Fruit fly (Drosophila melanogaster) whole organism, prepupa: ENCODE measurements around the gene ZnT77C.

Experiments used
- CG10631 ChIP-seq: fragments of 200-800 bp; sonication (Bioruptor generic); optimal IDR thresholded peaks from 2 replicates; lab custom pipeline; 2016; ENCODE audit warnings: missing biosample characterization, missing genetic modification characterization
- CG10669 ChIP-seq: fragments of 200-800 bp; sonication (Bioruptor generic); optimal IDR thresholded peaks from 3 replicates; lab custom pipeline; 2018; ENCODE audit warnings: missing biosample characterization, mild to moderate bottlenecking, missing genetic modification characterization, moderate library complexity
- CG11294 ChIP-seq: fragments of 200-800 bp; sonication (Bioruptor generic); IDR thresholded peaks from 2 replicates; pipeline ENCODE4 v1.3.6; 2022; ENCODE audit warnings: missing biosample characterization, missing genetic modification characterization
- CG11762 ChIP-seq: fragments of 200-800 bp; sonication (Bioruptor generic); optimal IDR thresholded peaks from 3 replicates; lab custom pipeline; 2016; ENCODE audit warnings: missing biosample characterization, missing genetic modification characterization; ENCODE audit not compliant: insufficient read depth
- CG11902 ChIP-seq: fragments of 200-800 bp; sonication (Bioruptor generic); optimal IDR thresholded peaks from 3 replicates; lab custom pipeline; 2016; ENCODE audit warnings: missing biosample characterization, missing genetic modification characterization
- CG15336 ChIP-seq: fragments of 200-800 bp; sonication (Bioruptor generic); IDR thresholded peaks from 2 replicates; pipeline ENCODE4 v1.3.6; 2022; ENCODE audit warnings: missing biosample characterization, missing genetic modification characterization
- CG1621 ChIP-seq: fragments of 200-800 bp; sonication (Bioruptor generic); optimal IDR thresholded peaks from 3 replicates; lab custom pipeline; 2018; ENCODE audit warnings: missing biosample characterization, mild to moderate bottlenecking, missing genetic modification characterization
- CG3032 ChIP-seq: fragments of 200-800 bp; optimal IDR thresholded peaks from 2 replicates; lab custom pipeline; 2019; ENCODE audit warnings: missing biosample characterization, mild to moderate bottlenecking, missing genetic modification characterization, moderate library complexity
- CG31627 ChIP-seq: fragments of 200-800 bp; sonication (Bioruptor generic); optimal IDR thresholded peaks from 3 replicates; lab custom pipeline; 2016; ENCODE audit warnings: missing biosample characterization, missing genetic modification characterization
- CG32006 ChIP-seq: fragments of 200-800 bp; sonication (Bioruptor generic); optimal IDR thresholded peaks from 3 replicates; lab custom pipeline; 2017; ENCODE audit warnings: missing biosample characterization, mild to moderate bottlenecking, missing genetic modification characterization
- CG34406 ChIP-seq: fragments of 200-800 bp; sonication (Bioruptor generic); optimal IDR thresholded peaks from 3 replicates; lab custom pipeline; 2016; ENCODE audit warnings: missing biosample characterization, missing genetic modification characterization
- CG3919 ChIP-seq: fragments of 200-800 bp; sonication (Bioruptor generic); optimal IDR thresholded peaks from 3 replicates; lab custom pipeline; 2016; ENCODE audit warnings: missing biosample characterization, missing genetic modification characterization
- CG4318 ChIP-seq: fragments of 200-800 bp; sonication (Bioruptor generic); optimal IDR thresholded peaks from 3 replicates; lab custom pipeline; 2017; ENCODE audit warnings: missing biosample characterization, mild to moderate bottlenecking, missing genetic modification characterization
- CG6163 ChIP-seq: fragments of 200-800 bp; sonication (Bioruptor generic); IDR thresholded peaks from 3 replicates; pipeline ENCODE4 v1.3.6; 2022; ENCODE audit warnings: missing biosample characterization, missing genetic modification characterization
- CG6276 ChIP-seq: fragments of 200-800 bp; sonication (Bioruptor generic); optimal IDR thresholded peaks from 2 replicates; lab custom pipeline; 2017; ENCODE audit warnings: missing biosample characterization, mild to moderate bottlenecking, missing genetic modification characterization
- CG6792 ChIP-seq: fragments of 200-800 bp; sonication (Bioruptor generic); optimal IDR thresholded peaks from 3 replicates; lab custom pipeline; 2016; ENCODE audit warnings: missing biosample characterization, missing genetic modification characterization
- CG6854 ChIP-seq: fragments of 200-800 bp; sonication (Bioruptor generic); optimal IDR thresholded peaks from 2 replicates; lab custom pipeline; 2017; ENCODE audit warnings: missing biosample characterization, mild to moderate bottlenecking, missing genetic modification characterization
- CG7368 ChIP-seq: fragments of 200-800 bp; sonication (Bioruptor generic); optimal IDR thresholded peaks from 3 replicates; lab custom pipeline; 2016; ENCODE audit warnings: missing biosample characterization, missing genetic modification characterization
- CG8319 ChIP-seq: fragments of 200-800 bp; sonication (Bioruptor generic); optimal IDR thresholded peaks from 3 replicates; lab custom pipeline; 2016; ENCODE audit warnings: missing biosample characterization, missing genetic modification characterization
- CG9139 ChIP-seq: fragments of 200-800 bp; sonication (Bioruptor generic); optimal IDR thresholded peaks from 3 replicates; lab custom pipeline; 2017; ENCODE audit warnings: missing biosample characterization, mild to moderate bottlenecking, missing genetic modification characterization
- Eip75B ChIP-seq: fragments of 200-800 bp; sonication (Bioruptor generic); optimal IDR thresholded peaks from 3 replicates; lab custom pipeline; 2016; ENCODE audit warnings: missing biosample characterization, missing genetic modification characterization
- Eip78C ChIP-seq: fragments of 200-800 bp; sonication (Bioruptor generic); peaks from one replicate; lab custom pipeline; 2016; ENCODE audit warnings: missing biosample characterization, missing genetic modification characterization
- Eip93F ChIP-seq: fragments of 200-800 bp; sonication (Bioruptor generic); optimal IDR thresholded peaks from 2 replicates; lab custom pipeline; 2016; ENCODE audit warnings: missing biosample characterization, mild to moderate bottlenecking, missing genetic modification characterization
- Ets21C ChIP-seq: fragments of 200-800 bp; sonication (Bioruptor generic); optimal IDR thresholded peaks from 3 replicates; lab custom pipeline; 2016; ENCODE audit warnings: missing biosample characterization, missing genetic modification characterization
- Ets96B ChIP-seq: fragments of 200-800 bp; optimal IDR thresholded peaks from 2 replicates; lab custom pipeline; 2019; ENCODE audit warnings: missing biosample characterization, mild to moderate bottlenecking, missing genetic modification characterization, moderate library complexity
- Hr39 ChIP-seq: fragments of 200-800 bp; sonication (Bioruptor generic); optimal IDR thresholded peaks from 2 replicates; lab custom pipeline; 2016; ENCODE audit warnings: missing biosample characterization, missing genetic modification characterization
- Hr4 ChIP-seq: fragments of 200-800 bp; sonication (Bioruptor generic); optimal IDR thresholded peaks from 3 replicates; lab custom pipeline; 2016; ENCODE audit warnings: missing biosample characterization, missing genetic modification characterization
- Lpt ChIP-seq: fragments of 200-800 bp; sonication (Bioruptor generic); optimal IDR thresholded peaks from 3 replicates; lab custom pipeline; 2016; ENCODE audit warnings: missing biosample characterization, missing genetic modification characterization
- Met ChIP-seq: fragments of 200-800 bp; sonication (Bioruptor generic); optimal IDR thresholded peaks from 3 replicates; lab custom pipeline; 2016; ENCODE audit warnings: missing biosample characterization, missing genetic modification characterization
- OdsH ChIP-seq: fragments of 200-800 bp; sonication (Bioruptor generic); optimal IDR thresholded peaks from 3 replicates; lab custom pipeline; 2016; ENCODE audit warnings: missing biosample characterization, missing genetic modification characterization
- Smox ChIP-seq: fragments of 200-800 bp; sonication (Bioruptor generic); optimal IDR thresholded peaks from 3 replicates; lab custom pipeline; 2016; ENCODE audit warnings: missing biosample characterization, missing genetic modification characterization
- Sox102F ChIP-seq: fragments of 200-800 bp; sonication (Bioruptor generic); optimal IDR thresholded peaks from 2 replicates; lab custom pipeline; 2016; ENCODE audit warnings: missing biosample characterization, mild to moderate bottlenecking, missing genetic modification characterization
- Sox15 ChIP-seq: fragments of 200-800 bp; sonication (Bioruptor generic); optimal IDR thresholded peaks from 3 replicates; lab custom pipeline; 2016; ENCODE audit warnings: missing biosample characterization, missing genetic modification characterization
- acj6 ChIP-seq: fragments of 200-800 bp; sonication (Bioruptor generic); optimal IDR thresholded peaks from 3 replicates; lab custom pipeline; 2016; ENCODE audit warnings: missing biosample characterization, missing genetic modification characterization
- dac ChIP-seq: fragments of 200-800 bp; sonication (Bioruptor generic); optimal IDR thresholded peaks from 2 replicates; lab custom pipeline; 2017; ENCODE audit warnings: missing biosample characterization, mild to moderate bottlenecking, missing genetic modification characterization
- dsx ChIP-seq: fragments of 200-800 bp; optimal IDR thresholded peaks from 3 replicates; lab custom pipeline; 2019; ENCODE audit warnings: missing biosample characterization, mild to moderate bottlenecking, missing genetic modification characterization, moderate library complexity; ENCODE audit not compliant: poor library complexity, severe bottlenecking
- eg ChIP-seq: fragments of 200-800 bp; sonication (Bioruptor generic); IDR thresholded peaks from 3 replicates; pipeline ENCODE4 v1.3.6; 2022; ENCODE audit warnings: missing biosample characterization, missing genetic modification characterization
- esn ChIP-seq: fragments of 200-800 bp; sonication (Bioruptor generic); optimal IDR thresholded peaks from 2 replicates; lab custom pipeline; 2016; ENCODE audit warnings: missing biosample characterization, mild to moderate bottlenecking, missing genetic modification characterization, moderate library complexity
- fd59A ChIP-seq: fragments of 200-800 bp; sonication (Bioruptor generic); optimal IDR thresholded peaks from 2 replicates; lab custom pipeline; 2017; ENCODE audit warnings: missing biosample characterization, mild to moderate bottlenecking, missing genetic modification characterization, missing genetic modification reagents
- fd85E ChIP-seq: fragments of 200-800 bp; sonication (Bioruptor generic); optimal IDR thresholded peaks from 3 replicates; lab custom pipeline; 2016; ENCODE audit warnings: missing biosample characterization, missing genetic modification characterization
- lz ChIP-seq: fragments of 200-800 bp; sonication (Bioruptor generic); optimal IDR thresholded peaks from 3 replicates; lab custom pipeline; 2016; ENCODE audit warnings: missing biosample characterization, missing genetic modification characterization
- net ChIP-seq: fragments of 200-800 bp; sonication (Bioruptor generic); optimal IDR thresholded peaks from 3 replicates; lab custom pipeline; 2016; ENCODE audit warnings: missing biosample characterization, missing genetic modification characterization
- pdm3 ChIP-seq: fragments of 200-800 bp; sonication (Bioruptor generic); optimal IDR thresholded peaks from 3 replicates; lab custom pipeline; 2016; ENCODE audit warnings: missing biosample characterization, missing genetic modification characterization
- salr ChIP-seq, 2 experiments: fragments of 200-800 bp; sonication (Bioruptor generic); optimal IDR thresholded peaks; 3 replicates each; lab custom pipeline; 2016 to 2018; ENCODE audit warnings: missing biosample characterization in 2 of 2, missing genetic modification characterization in 2 of 2, mild to moderate bottlenecking in 1 of 2
- ss ChIP-seq, 2 experiments: fragments of 200-800 bp; sonication (Bioruptor generic); optimal IDR thresholded peaks; 2 replicates in 1 of 2; 3 replicates in 1 of 2; lab custom pipeline; 2017 to 2018; ENCODE audit warnings: mild to moderate bottlenecking in 2 of 2, missing biosample characterization in 2 of 2, missing genetic modification characterization in 2 of 2, moderate library complexity in 1 of 2
- topi ChIP-seq: fragments of 200-800 bp; sonication (Bioruptor generic); optimal IDR thresholded peaks from 3 replicates; lab custom pipeline; 2016; ENCODE audit warnings: missing biosample characterization, missing genetic modification characterization

The ZnT77C gene

dm6 chr3L:20517897-20518804 is 23.4 kb upstream of the ZnT77C start (continued):
- peak; percentile 48 for TF ChIP-seq lz (GFP tag; lab: Kevin White, UChicago)
- peak; percentile 47 for TF ChIP-seq CG1621 (tag; lab: Kevin White, UChicago)
- no peak for TF ChIP-seq CG11294 (GFP tag; lab: Robert Waterston, UW)
- TF ChIP-seq CG7368 (GFP tag; lab: Kevin White, UChicago), result peak; percentile 20
- no peak for TF ChIP-seq Ets21C
- TF ChIP-seq OdsH (GFP tag; lab: Kevin White, UChicago), result peak; percentile 5
- TF ChIP-seq dsx (GFP tag; lab: Kevin White, UChicago), result peak; percentile 59
- peak; percentile 41 for TF ChIP-seq CG6276 (GFP tag; lab: Kevin White, UChicago)

- TF ChIP-seq CG11294 (GFP tag; lab: Robert Waterston, UW) (no peak), CG10669 (GFP tag; lab: Kevin White, UChicago) (no peak), CG8319 (GFP tag; lab: Kevin White, UChicago) (no peak), CG15336 (GFP tag; lab: Robert Waterston, UW) (no peak), Eip78C (no peak), fd85E (GFP tag; lab: Kevin White, UChicago) (no peak), CG32006 (GFP tag; lab: Kevin White, UChicago) (no peak), CG11902 (GFP tag; lab: Kevin White, UChicago) (no peak), esn (GFP tag; lab: Kevin White, UChicago) (no peak), Hr39 (GFP tag; lab: Kevin White, UChicago) (no peak), pdm3 (GFP tag; lab: Kevin White, UChicago) (no peak), CG6854 (GFP tag; lab: Kevin White, UChicago) (no peak), CG10631 (GFP tag; lab: Kevin White, UChicago) (peak; percentile 33), fd59A (no peak), Sox15 (GFP tag; lab: Kevin White, UChicago) (no peak), salr (GFP tag; optimal IDR thresholded peaks at IDR 0.05; lab: Kevin White, UChicago) (no peak), CG6276 (GFP tag; lab: Kevin White, UChicago) (no peak), Smox (GFP tag; lab: Kevin White, UChicago) (no peak), dsx (GFP tag; lab: Kevin White, UChicago) (no peak), topi (GFP tag; lab: Kevin White, UChicago) (no peak), CG4318 (GFP tag; lab: Kevin White, UChicago) (no peak), acj6 (no peak), net (peak; percentile 23), CG34406 (GFP tag; lab: Kevin White, UChicago) (no peak), CG9139 (GFP tag; lab: Kevin White, UChicago) (no peak), CG31627 (GFP tag; lab: Kevin White, UChicago) (no peak), Ets96B (no peak), Hr4 (GFP tag; lab: Kevin White, UChicago) (no peak), CG3032 (tag; lab: Kevin White, UChicago) (no peak), Ets21C (no peak), ss (GFP tag; optimal IDR thresholded peaks at IDR 0.05; lab: Kevin White, UChicago) (no peak), Sox102F (GFP tag; lab: Kevin White, UChicago) (no peak), CG1621 (tag; lab: Kevin White, UChicago) (no peak), Lpt (GFP tag; lab: Kevin White, UChicago) (no peak), CG3919 (GFP tag; lab: Kevin White, UChicago) (no peak), CG11762 (no peak), Eip93F (GFP tag; lab: Kevin White, UChicago) (peak; percentile 72), CG6792 (no peak), Met (GFP tag; lab: Kevin White, UChicago) (no peak), eg (GFP tag; lab: Robert Waterston, UW) (no peak), Eip75B (peak; percentile 49), CG7368 (GFP tag; lab: Kevin White, UChicago) (no peak), CG6163 (GFP tag; lab: Robert Waterston, UW) (peak; percentile 60; the same call in 1 of the 3 replicates), dac (GFP tag; lab: Kevin White, UChicago) (no peak)
Observed at dm6 chr3L:20517179-20517834, 22.6 kb upstream of the ZnT77C start.
